Worm (Caenorhabditis elegans): Measurements from ENCODE around the gene cbs-1.

ce11 chrX:10022016-10022415 lies 32.1 kb upstream of the cbs-1 start, which contains the start of gene F42G10.1:
- TF ChIP-seq snpc-4 (tag; optimal IDR thresholded peaks at IDR 0.05) (no peak), nhr-237 (tag; optimal IDR thresholded peaks at IDR 0.05) (no peak), nhr-76 (tag; optimal IDR thresholded peaks at IDR 0.05) (no peak), nfya-1 (tag; optimal IDR thresholded peaks at IDR 0.05; ENCODE audit: insufficient read depth) (peak; percentile 6), elt-3 (tag; optimal IDR thresholded peaks at IDR 0.05) (no peak), nhr-77 (tag; optimal IDR thresholded peaks at IDR 0.05) (no peak), aly-2 (tag; optimal IDR thresholded peaks at IDR 0.05) (no peak), pqm-1 (tag; optimal IDR thresholded peaks at IDR 0.05) (no peak)
